Fruit fly (Drosophila melanogaster): ENCODE measurements around the gene CG12991.

DNA sequence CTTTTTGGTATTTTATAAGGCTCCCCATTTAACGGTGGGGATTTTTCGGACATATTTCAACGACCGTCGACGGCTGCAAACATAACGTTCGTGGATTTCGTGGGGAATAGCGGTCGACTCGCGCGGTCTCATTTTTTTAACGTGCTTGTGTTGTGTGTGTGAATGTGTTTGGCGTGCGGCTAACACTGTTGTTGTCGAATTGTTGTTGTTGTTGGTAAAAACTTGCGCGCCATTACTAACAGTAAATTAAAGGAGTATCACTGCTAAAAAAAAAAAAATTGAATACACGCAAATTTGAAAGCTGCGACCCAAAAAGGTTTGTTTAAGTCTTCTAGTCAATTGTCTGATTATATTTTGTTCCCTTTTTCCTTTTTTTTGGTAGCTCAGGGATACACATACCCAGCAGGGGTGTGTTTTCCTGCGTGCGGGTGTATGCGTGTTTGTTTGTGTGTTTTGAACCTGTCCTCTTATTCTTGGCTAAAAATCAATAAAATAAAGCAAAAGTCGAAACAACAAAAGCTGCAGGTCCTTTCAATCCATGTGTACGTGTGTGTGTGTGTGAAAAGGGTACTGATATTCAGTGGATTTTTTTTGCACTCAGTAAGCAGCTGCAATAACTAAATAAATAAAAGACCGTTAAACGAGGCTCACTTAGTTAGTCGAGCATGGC, at the start of gene CG12991:
- TF ChIP-seq nerfin-1 (tag; optimal IDR thresholded peaks at IDR 0.05): no peak
- TF ChIP-seq CG14014 (GFP tag; IDR thresholded peaks at IDR 0.05): no peak
- no peak for TF ChIP-seq CG4730 (GFP tag; IDR thresholded peaks at IDR 0.05)
- no peak for TF ChIP-seq toy (GFP tag; IDR thresholded peaks at IDR 0.05)
- no peak for TF ChIP-seq unc-4 (GFP tag; IDR thresholded peaks at IDR 0.05; ENCODE audit: partially characterized antibody)
- no peak for TF ChIP-seq corto (GFP tag; optimal IDR thresholded peaks at IDR 0.05)
- TF ChIP-seq CG1602 (GFP tag; optimal IDR thresholded peaks at IDR 0.05): no peak

Data from whole organism, embryonic.